Fruit fly (Drosophila melanogaster) whole organism, embryonic: Measurements from ENCODE around the gene CG34292.

Source experiments
- Atf-2 ChIP-seq: fragments of 200-800 bp; sonication (Bioruptor generic); optimal IDR thresholded peaks from 2 replicates; lab custom pipeline; 2016; ENCODE audit warnings: missing biosample characterization, missing genetic modification characterization
- BtbVII ChIP-seq: fragments of 200-800 bp; sonication (Bioruptor generic); optimal IDR thresholded peaks from 3 replicates; lab custom pipeline; 2017; ENCODE audit warnings: missing biosample characterization, mild to moderate bottlenecking, missing genetic modification characterization
- CG10274 ChIP-seq: fragments of 200-800 bp; sonication (Bioruptor generic); optimal IDR thresholded peaks from 3 replicates; lab custom pipeline; 2017; ENCODE audit warnings: missing biosample characterization, mild to moderate bottlenecking, missing genetic modification characterization
- CG12104 ChIP-seq: fragments of 200-800 bp; sonication (Bioruptor generic); optimal IDR thresholded peaks from 3 replicates; lab custom pipeline; 2016; ENCODE audit warnings: missing biosample characterization, missing genetic modification characterization
- CG12391 ChIP-seq: fragments of 200-800 bp; sonication (Bioruptor generic); optimal IDR thresholded peaks from 3 replicates; lab custom pipeline; 2018; ENCODE audit warnings: missing biosample characterization, mild to moderate bottlenecking, missing genetic modification characterization, moderate library complexity
- CG14860 ChIP-seq: fragments of 200-800 bp; sonication (Bioruptor generic); IDR thresholded peaks from 3 replicates; pipeline ENCODE4 v1.3.6; 2022; ENCODE audit warnings: missing biosample characterization, missing genetic modification characterization; ENCODE audit not compliant: partially characterized antibody
- CG1647 ChIP-seq: fragments of 200-800 bp; sonication (Bioruptor generic); optimal IDR thresholded peaks from 3 replicates; lab custom pipeline; 2016; ENCODE audit warnings: missing biosample characterization, missing genetic modification characterization
- CG4282 ChIP-seq: fragments of 200-800 bp; sonication (Bioruptor generic); optimal IDR thresholded peaks from 2 replicates; lab custom pipeline; 2016; ENCODE audit warnings: missing biosample characterization, missing genetic modification characterization
- CG9215 ChIP-seq: fragments of 200-800 bp; sonication (Bioruptor generic); IDR thresholded peaks from 2 replicates; pipeline ENCODE4 v1.3.6; 2022; ENCODE audit warnings: missing biosample characterization, missing genetic modification characterization
- CG9437 ChIP-seq: fragments of 200-800 bp; sonication (Bioruptor generic); optimal IDR thresholded peaks from 2 replicates; lab custom pipeline; 2018; ENCODE audit warnings: missing biosample characterization, mild to moderate bottlenecking, missing genetic modification characterization
- Dad ChIP-seq: fragments of 200-800 bp; sonication (Bioruptor generic); optimal IDR thresholded peaks from 3 replicates; lab custom pipeline; 2016; ENCODE audit warnings: missing biosample characterization, missing genetic modification characterization
- Dfd ChIP-seq, 2 experiments: fragments of >200 bp; optimal IDR thresholded peaks; 2 replicates each; lab custom pipeline; 2017; ENCODE audit warnings: missing biosample characterization in 2 of 2, missing genetic modification characterization in 2 of 2
- Dip3 ChIP-seq: fragments of 200-800 bp; sonication (Bioruptor generic); optimal IDR thresholded peaks from 3 replicates; lab custom pipeline; 2016; ENCODE audit warnings: missing biosample characterization, missing genetic modification characterization
- Hand ChIP-seq: fragments of 200-800 bp; sonication (Bioruptor generic); optimal IDR thresholded peaks from 2 replicates; lab custom pipeline; 2017; ENCODE audit warnings: mild to moderate bottlenecking, missing biosample characterization, missing genetic modification reagents, missing genetic modification characterization
- Nf-YB ChIP-seq: fragments of 200-800 bp; sonication (Bioruptor generic); optimal IDR thresholded peaks from 3 replicates; lab custom pipeline; 2019; ENCODE audit warnings: missing biosample characterization, mild to moderate bottlenecking, missing genetic modification characterization, moderate library complexity
- Tbp ChIP-seq: fragments of >200 bp; optimal IDR thresholded peaks from 2 replicates; lab custom pipeline; 2018; ENCODE audit warnings: missing biosample characterization, missing genetic modification characterization
- YL-1 ChIP-seq: fragments of 200-800 bp; sonication (Bioruptor generic); optimal IDR thresholded peaks from 3 replicates; lab custom pipeline; 2017; ENCODE audit warnings: missing biosample characterization, mild to moderate bottlenecking, missing genetic modification characterization
- az2 ChIP-seq: fragments of 200-800 bp; sonication (Bioruptor generic); optimal IDR thresholded peaks from 3 replicates; lab custom pipeline; 2016; ENCODE audit warnings: missing biosample characterization, missing genetic modification characterization
- bab2 ChIP-seq: fragments of 200-800 bp; sonication (Bioruptor generic); optimal IDR thresholded peaks from 2 replicates; lab custom pipeline; 2016; ENCODE audit warnings: missing biosample characterization, missing genetic modification characterization
- cad ChIP-seq: fragments of >200 bp; optimal IDR thresholded peaks from 2 replicates; lab custom pipeline; 2017; ENCODE audit warnings: missing biosample characterization, missing genetic modification characterization
- dm ChIP-seq: fragments of 200-800 bp; sonication (Bioruptor generic); optimal IDR thresholded peaks from 3 replicates; lab custom pipeline; 2016; ENCODE audit warnings: missing biosample characterization, missing genetic modification characterization
- gce ChIP-seq: fragments of 200-800 bp; sonication (Bioruptor generic); IDR thresholded peaks from 3 replicates; pipeline ENCODE4 v1.3.6; 2022; ENCODE audit warnings: missing biosample characterization, missing genetic modification characterization
- odd ChIP-seq: fragments of 200-800 bp; sonication (Bioruptor generic); optimal IDR thresholded peaks from 2 replicates; lab custom pipeline; 2017; ENCODE audit warnings: missing biosample characterization, mild to moderate bottlenecking, missing genetic modification characterization
- sc ChIP-seq, 3 experiments: fragments of >200 bp in 2 of 3; fragments of 200-800 bp in 1 of 3; sonication (Bioruptor generic) in 1 of 3; optimal IDR thresholded peaks; 2 replicates in 2 of 3; 3 replicates in 1 of 3; lab custom pipeline; 2017; ENCODE audit warnings: mild to moderate bottlenecking in 1 of 3, missing biosample characterization in 1 of 3, missing genetic modification characterization in 1 of 3, missing genetic modification reagents in 1 of 3
- tgo ChIP-seq: fragments of 200-800 bp; sonication (Bioruptor generic); IDR thresholded peaks from 3 replicates; pipeline ENCODE4 v1.3.6; 2022; ENCODE audit warnings: missing biosample characterization, missing genetic modification characterization
- trem ChIP-seq: fragments of 200-800 bp; optimal IDR thresholded peaks from 3 replicates; lab custom pipeline; 2019; ENCODE audit warnings: missing biosample characterization, mild to moderate bottlenecking, missing genetic modification characterization, moderate library complexity
- ttk ChIP-seq: fragments of 200-800 bp; sonication (Bioruptor generic); IDR thresholded peaks from 2 replicates; pipeline ENCODE4 v2.1.2; 2022; ENCODE audit warnings: missing biosample characterization, missing genetic modification characterization
- vnd ChIP-seq: fragments of 200-800 bp; sonication (Bioruptor generic); IDR thresholded peaks from 3 replicates; pipeline ENCODE4 v1.3.6; 2022; ENCODE audit warnings: missing biosample characterization, missing genetic modification characterization; ENCODE audit not compliant: partially characterized antibody
- vvl ChIP-seq: fragments of 200-800 bp; sonication (Bioruptor generic); IDR thresholded peaks from 2 replicates; pipeline ENCODE4 v1.3.6; 2022; ENCODE audit warnings: missing biosample characterization, missing genetic modification characterization

The CG34292 gene

dm6 chr3R:27111784-27112602, 50.0 kb downstream of the CG34292 start, which contains the start of the genes gb and CG5815 (continued):
- TF ChIP-seq vnd (peak; percentile 96), BtbVII (peak; percentile 83), Dip3 (GFP tag; lab: Kevin White, UChicago) (peak; percentile 83), odd (GFP tag; lab: Kevin White, UChicago) (peak; percentile 74), sc (optimal IDR thresholded peaks at IDR 0.05; lab: Kevin White, UChicago) (no peak), sc (GFP tag; optimal IDR thresholded peaks at IDR 0.05; lab: Kevin White, UChicago) (peak; percentile 76), YL-1 (GFP tag; lab: Kevin White, UChicago) (peak; percentile 93), CG4282 (GFP tag; lab: Kevin White, UChicago) (peak; percentile 32), gce (GFP tag; lab: Robert Waterston, UW) (peak; percentile 84), CG9215 (peak; percentile 89), Nf-YB (peak; percentile 73), CG9437 (peak; percentile 75), tgo (GFP tag; lab: Robert Waterston, UW) (peak; percentile 89), Atf-2 (GFP tag; lab: Kevin White, UChicago) (peak; percentile 59), ttk (GFP tag; lab: Robert Waterston, UW) (peak; percentile 89), Dfd (GFP tag; optimal IDR thresholded peaks at IDR 0.05; lab: Kevin White, UChicago) (no peak), dm (GFP tag; lab: Kevin White, UChicago) (peak; percentile 85), CG14860 (peak; percentile 97), az2 (GFP tag; lab: Kevin White, UChicago) (peak; percentile 92), CG12104 (peak; percentile 85), Dad (GFP tag; lab: Kevin White, UChicago) (peak; percentile 82), trem (tag; lab: Kevin White, UChicago) (peak; percentile 87), bab2 (peak; percentile 85), cad (no peak), CG1647 (peak; percentile 91), vvl (GFP tag; lab: Robert Waterston, UW) (peak; percentile 93), CG12391 (tag; lab: Kevin White, UChicago) (peak; percentile 94), CG10274 (GFP tag; lab: Kevin White, UChicago) (peak; percentile 76), Tbp (GFP tag; lab: Kevin White, UChicago) (no peak), Hand (peak; percentile 65)
